Worm (Caenorhabditis elegans) whole organism, L1 larva: ENCODE data around the gene mrpl-12.

Experiments
- C04F5.9 ChIP-seq: sonication (generic microtip); optimal IDR thresholded peaks from 2 replicates; lab custom pipeline; 2016; ENCODE audit warnings: missing genetic modification characterization, missing compliant biosample characterization
- C16A3.4 ChIP-seq: fragments of 150-350 bp; optimal IDR thresholded peaks from 2 replicates; lab custom pipeline; 2014; ENCODE audit warnings: missing biosample characterization, missing genetic modification characterization
- fkh-8 ChIP-seq: sonication (generic microtip); optimal IDR thresholded peaks from 2 replicates; lab custom pipeline; 2016; ENCODE audit warnings: mild to moderate bottlenecking, missing genetic modification characterization, missing compliant biosample characterization
- fos-1 ChIP-seq: fragments of 150-350 bp; optimal IDR thresholded peaks from 2 replicates; lab custom pipeline; 2014; ENCODE audit warnings: missing biosample characterization, missing genetic modification characterization
- mef-2 ChIP-seq: fragments of 150-350 bp; optimal IDR thresholded peaks from 2 replicates; lab custom pipeline; 2014; ENCODE audit warnings: missing biosample characterization, missing genetic modification characterization
- nhr-237 ChIP-seq: fragments of 150-350 bp; optimal IDR thresholded peaks from 2 replicates; lab custom pipeline; 2014; ENCODE audit warnings: missing biosample characterization, missing genetic modification characterization
- nhr-47 ChIP-seq: sonication (generic microtip); optimal IDR thresholded peaks from 2 replicates; lab custom pipeline; 2016; ENCODE audit warnings: mild to moderate bottlenecking, missing genetic modification characterization, moderate library complexity, missing compliant biosample characterization
- nhr-71 ChIP-seq: sonication (generic microtip); optimal IDR thresholded peaks from 2 replicates; lab custom pipeline; 2016; ENCODE audit warnings: mild to moderate bottlenecking, missing genetic modification characterization, moderate library complexity, missing compliant biosample characterization
- snu-23 ChIP-seq: sonication (generic microtip); optimal IDR thresholded peaks from 2 replicates; lab custom pipeline; 2016; ENCODE audit warnings: missing genetic modification characterization, missing compliant biosample characterization

Gene mrpl-12

DNA sequence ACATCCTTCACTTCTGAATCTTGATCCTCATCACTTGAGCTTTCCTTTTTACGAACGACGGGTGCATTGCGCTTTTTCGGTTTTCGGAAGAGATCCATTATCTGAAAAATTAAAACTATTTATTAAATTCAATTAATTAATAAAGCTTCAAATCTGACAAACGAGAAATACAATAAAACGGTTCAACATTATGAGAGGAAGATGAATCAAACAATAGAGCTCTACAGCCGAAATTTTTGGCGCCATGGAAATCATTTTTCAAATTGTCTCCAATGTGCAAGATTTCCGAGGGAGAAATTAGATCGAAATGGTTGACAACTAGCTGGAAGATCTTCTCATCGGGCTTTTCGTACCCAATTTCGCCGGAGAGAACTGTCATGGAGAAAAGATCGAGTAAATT lies 50.0 kb downstream of the mrpl-12 start, which contains the start of gene rnf-113:
TSS of gene rnf-113 (minus strand) at position 101 of the 400 bp plus-strand sequence.
- no peak for TF ChIP-seq nhr-237
- no peak for TF ChIP-seq mef-2
- TF ChIP-seq C04F5.9, result no peak
- TF ChIP-seq nhr-71 (tag; lab: Kevin White, UChicago), result no peak
- no peak for TF ChIP-seq fos-1 (tag; lab: Kevin White, UChicago)
- TF ChIP-seq C16A3.4 (tag; lab: Kevin White, UChicago), result no peak
- TF ChIP-seq snu-23, result no peak
- no peak for TF ChIP-seq fkh-8 (tag; lab: Kevin White, UChicago)
- no peak for TF ChIP-seq nhr-47 (tag; lab: Kevin White, UChicago)
